Fruit fly (Drosophila melanogaster) whole organism, embryonic: ENCODE measurements around the gene srp.

ENCODE experiments used
- Atf-2 ChIP-seq: fragments of 200-800 bp; sonication (Bioruptor generic); optimal IDR thresholded peaks from 2 replicates; lab custom pipeline; 2016; ENCODE audit warnings: missing biosample characterization, missing genetic modification characterization
- Atf6 ChIP-seq: fragments of 200-800 bp; sonication (Bioruptor generic); IDR thresholded peaks from 2 replicates; pipeline ENCODE4 v1.3.6; 2022; ENCODE audit warnings: missing biosample characterization, missing genetic modification characterization
- CG10543 ChIP-seq: fragments of 200-800 bp; sonication (Bioruptor generic); optimal IDR thresholded peaks from 3 replicates; lab custom pipeline; 2017; ENCODE audit warnings: missing biosample characterization, mild to moderate bottlenecking, missing genetic modification characterization, moderate library complexity
- CG12744 ChIP-seq: fragments of 200-800 bp; sonication (Bioruptor generic); optimal IDR thresholded peaks from 2 replicates; lab custom pipeline; 2016; ENCODE audit warnings: missing biosample characterization, missing genetic modification characterization
- CG12942 ChIP-seq: fragments of 200-800 bp; sonication (Bioruptor generic); optimal IDR thresholded peaks from 3 replicates; lab custom pipeline; 2016; ENCODE audit warnings: missing biosample characterization, missing genetic modification characterization
- CG13287 ChIP-seq: fragments of 200-800 bp; sonication (Bioruptor generic); IDR thresholded peaks from 2 replicates; pipeline ENCODE4 v1.3.6; 2022; ENCODE audit warnings: missing biosample characterization, missing genetic modification characterization; ENCODE audit not compliant: partially characterized antibody
- CG14965 ChIP-seq: fragments of 200-800 bp; sonication (Bioruptor generic); optimal IDR thresholded peaks from 2 replicates; lab custom pipeline; 2016; ENCODE audit warnings: missing biosample characterization, missing genetic modification characterization, borderline replicate concordance
- CG15073 ChIP-seq: fragments of 200-800 bp; sonication (Bioruptor generic); optimal IDR thresholded peaks from 2 replicates; lab custom pipeline; 2016; ENCODE audit warnings: missing biosample characterization, missing genetic modification characterization
- CG17328 ChIP-seq: fragments of 200-800 bp; sonication (Bioruptor generic); IDR thresholded peaks from 2 replicates; pipeline ENCODE4 v1.3.6; 2022; ENCODE audit warnings: missing biosample characterization, missing genetic modification characterization
- CG18262 ChIP-seq: fragments of 200-800 bp; optimal IDR thresholded peaks from 3 replicates; lab custom pipeline; 2019; ENCODE audit warnings: missing biosample characterization, mild to moderate bottlenecking, missing genetic modification characterization, moderate library complexity
- CG2129 ChIP-seq: fragments of 200-800 bp; sonication (Bioruptor generic); IDR thresholded peaks from 2 replicates; pipeline ENCODE4 v1.3.6; 2022; ENCODE audit warnings: missing biosample characterization, missing genetic modification characterization; ENCODE audit not compliant: partially characterized antibody
- CG30020 ChIP-seq: fragments of 200-800 bp; optimal IDR thresholded peaks from 2 replicates; lab custom pipeline; 2019; ENCODE audit warnings: missing biosample characterization, mild to moderate bottlenecking, missing genetic modification characterization, moderate library complexity
- CG43689 ChIP-seq: fragments of 200-800 bp; sonication (Bioruptor generic); IDR thresholded peaks from 2 replicates; pipeline ENCODE4 v1.3.6; 2022; ENCODE audit warnings: missing biosample characterization, missing genetic modification characterization
- CG4424 ChIP-seq: fragments of 200-800 bp; sonication (Bioruptor generic); optimal IDR thresholded peaks from 3 replicates; lab custom pipeline; 2016; ENCODE audit warnings: missing biosample characterization, missing genetic modification characterization
- CG6272 ChIP-seq: fragments of 200-800 bp; sonication (Bioruptor generic); IDR thresholded peaks from 2 replicates; pipeline ENCODE4 v1.3.6; 2022; ENCODE audit warnings: missing biosample characterization, missing genetic modification characterization
- CG7372 ChIP-seq: fragments of 200-800 bp; sonication (Bioruptor generic); IDR thresholded peaks from 2 replicates; pipeline ENCODE4 v1.3.6; 2022; ENCODE audit warnings: missing biosample characterization, missing genetic modification characterization
- CG7839 ChIP-seq: fragments of 200-800 bp; sonication (Bioruptor generic); optimal IDR thresholded peaks from 3 replicates; lab custom pipeline; 2018; ENCODE audit warnings: missing biosample characterization, mild to moderate bottlenecking, missing genetic modification characterization, moderate library complexity
- D19A ChIP-seq: fragments of 200-800 bp; optimal IDR thresholded peaks from 3 replicates; lab custom pipeline; 2019; ENCODE audit warnings: missing biosample characterization, mild to moderate bottlenecking, missing genetic modification characterization, moderate library complexity
- Dfd ChIP-seq, 2 experiments: fragments of >200 bp; optimal IDR thresholded peaks; 2 replicates each; lab custom pipeline; 2017; ENCODE audit warnings: missing biosample characterization in 2 of 2, missing genetic modification characterization in 2 of 2
- Dref ChIP-seq: fragments of 200-800 bp; sonication (Bioruptor generic); IDR thresholded peaks from 2 replicates; pipeline ENCODE4 v1.3.6; 2022; ENCODE audit warnings: missing biosample characterization, missing genetic modification characterization
- Elba2 ChIP-seq: fragments of 200-800 bp; sonication (Bioruptor generic); optimal IDR thresholded peaks from 3 replicates; lab custom pipeline; 2016; ENCODE audit warnings: missing biosample characterization, missing genetic modification characterization
- Fer2 ChIP-seq: fragments of 200-800 bp; sonication (Bioruptor generic); optimal IDR thresholded peaks from 2 replicates; lab custom pipeline; 2018; ENCODE audit warnings: missing biosample characterization, mild to moderate bottlenecking, missing genetic modification characterization, moderate library complexity
- HLH54F ChIP-seq: fragments of 200-800 bp; sonication (Bioruptor generic); optimal IDR thresholded peaks from 3 replicates; lab custom pipeline; 2016; ENCODE audit warnings: missing biosample characterization, missing genetic modification characterization
- Hsf ChIP-seq: fragments of 200-800 bp; sonication (Bioruptor generic); optimal IDR thresholded peaks from 3 replicates; lab custom pipeline; 2016; ENCODE audit warnings: missing biosample characterization, missing genetic modification characterization
- MESR4 ChIP-seq: fragments of 200-800 bp; sonication (Bioruptor generic); optimal IDR thresholded peaks from 2 replicates; lab custom pipeline; 2018; ENCODE audit warnings: missing biosample characterization, mild to moderate bottlenecking, missing genetic modification characterization, moderate library complexity
- Med ChIP-seq: fragments of 200-800 bp; sonication (Bioruptor generic); peaks from one replicate; lab custom pipeline; 2016; ENCODE audit warnings: missing biosample characterization, missing genetic modification characterization, mild to moderate bottlenecking, inconsistent platforms, moderate library complexity
- Myb ChIP-seq: fragments of 200-800 bp; sonication (Bioruptor generic); optimal IDR thresholded peaks from 2 replicates; lab custom pipeline; 2016; ENCODE audit warnings: missing biosample characterization, missing genetic modification characterization
- Nf-YC ChIP-seq: fragments of 200-800 bp; optimal IDR thresholded peaks from 3 replicates; lab custom pipeline; 2019; ENCODE audit warnings: missing biosample characterization, mild to moderate bottlenecking, missing genetic modification characterization, moderate library complexity
- Opbp ChIP-seq: fragments of 200-800 bp; sonication (Bioruptor generic); IDR thresholded peaks from 3 replicates; pipeline ENCODE4 v1.3.6; 2022; ENCODE audit warnings: missing biosample characterization, missing genetic modification characterization; ENCODE audit not compliant: partially characterized antibody
- Six4 ChIP-seq: fragments of 200-800 bp; sonication (Bioruptor generic); optimal IDR thresholded peaks from 2 replicates; lab custom pipeline; 2016; ENCODE audit warnings: missing biosample characterization, missing genetic modification characterization
- Sry-δ ChIP-seq: fragments of 200-800 bp; sonication (Bioruptor generic); optimal IDR thresholded peaks from 2 replicates; lab custom pipeline; 2016; ENCODE audit warnings: missing biosample characterization, missing genetic modification characterization
- Stat92E ChIP-seq, 3 experiments: fragments of >200 bp in 2 of 3; fragments of 200-800 bp in 1 of 3; sonication (Bioruptor generic) in 1 of 3; optimal IDR thresholded peaks; 2 replicates each; lab custom pipeline; 2017 to 2019; ENCODE audit warnings: missing biosample characterization in 3 of 3, missing genetic modification characterization in 3 of 3, mild to moderate bottlenecking in 1 of 3, moderate library complexity in 1 of 3
- ap ChIP-seq: fragments of 200-800 bp; sonication (Bioruptor generic); IDR thresholded peaks from 2 replicates; pipeline ENCODE4 v1.3.6; 2022; ENCODE audit warnings: missing biosample characterization, missing genetic modification characterization
- disco-r ChIP-seq: fragments of 200-800 bp; sonication (Bioruptor generic); optimal IDR thresholded peaks from 2 replicates; lab custom pipeline; 2016; ENCODE audit warnings: missing biosample characterization, missing genetic modification characterization
- dm ChIP-seq: fragments of 200-800 bp; sonication (Bioruptor generic); optimal IDR thresholded peaks from 3 replicates; lab custom pipeline; 2016; ENCODE audit warnings: missing biosample characterization, missing genetic modification characterization
- esg ChIP-seq: fragments of 200-800 bp; sonication (Bioruptor generic); conservative IDR thresholded peaks from 2 replicates; pipeline ENCODE4 v1.3.6; 2022; ENCODE audit warnings: missing biosample characterization, missing genetic modification characterization
- ftz-f1 ChIP-seq: fragments of 200-800 bp; sonication (Bioruptor generic); optimal IDR thresholded peaks from 2 replicates; lab custom pipeline; 2016; ENCODE audit warnings: missing biosample characterization, missing genetic modification characterization
- hb ChIP-seq: fragments of 200-800 bp; sonication (Bioruptor generic); IDR thresholded peaks from 3 replicates; pipeline ENCODE4 v1.3.6; 2022; ENCODE audit warnings: missing biosample characterization, missing genetic modification characterization; ENCODE audit not compliant: partially characterized antibody
- hbn ChIP-seq: fragments of 200-800 bp; sonication (Bioruptor generic); IDR thresholded peaks from 2 replicates; pipeline ENCODE4 v1.3.6; 2022; ENCODE audit warnings: missing biosample characterization, missing genetic modification characterization; ENCODE audit not compliant: partially characterized antibody
- insv ChIP-seq, 2 experiments: fragments of 200-800 bp; sonication (Bioruptor generic); optimal IDR thresholded peaks; 3 replicates each; lab custom pipeline; 2016 to 2018; ENCODE audit warnings: missing biosample characterization in 2 of 2, missing genetic modification characterization in 2 of 2
- knrl ChIP-seq: fragments of 200-800 bp; sonication (Bioruptor generic); IDR thresholded peaks from 3 replicates; pipeline ENCODE4 v1.3.6; 2022; ENCODE audit warnings: missing biosample characterization, missing genetic modification characterization; ENCODE audit not compliant: partially characterized antibody
- luna ChIP-seq: fragments of 200-800 bp; sonication (Bioruptor generic); optimal IDR thresholded peaks from 2 replicates; lab custom pipeline; 2016; ENCODE audit warnings: missing biosample characterization, missing genetic modification characterization
- pita ChIP-seq: fragments of 200-800 bp; sonication (Bioruptor generic); optimal IDR thresholded peaks from 2 replicates; lab custom pipeline; 2017; ENCODE audit warnings: missing biosample characterization, mild to moderate bottlenecking, missing genetic modification characterization
- ranshi ChIP-seq: fragments of 200-800 bp; sonication (Bioruptor generic); IDR thresholded peaks from 2 replicates; pipeline ENCODE4 v1.3.6; 2022; ENCODE audit warnings: missing biosample characterization, missing genetic modification characterization
- seq ChIP-seq: fragments of 200-800 bp; sonication (Bioruptor generic); IDR thresholded peaks from 2 replicates; pipeline ENCODE4 v1.3.6; 2022; ENCODE audit warnings: missing biosample characterization, missing genetic modification characterization
- slou ChIP-seq: fragments of 200-800 bp; sonication (Bioruptor generic); optimal IDR thresholded peaks from 3 replicates; lab custom pipeline; 2016; ENCODE audit warnings: missing biosample characterization, missing genetic modification characterization
- tap ChIP-seq: fragments of 200-800 bp; optimal IDR thresholded peaks from 3 replicates; lab custom pipeline; 2019; ENCODE audit warnings: missing biosample characterization, mild to moderate bottlenecking, missing genetic modification characterization, moderate library complexity
- tgo ChIP-seq: fragments of 200-800 bp; sonication (Bioruptor generic); IDR thresholded peaks from 3 replicates; pipeline ENCODE4 v1.3.6; 2022; ENCODE audit warnings: missing biosample characterization, missing genetic modification characterization
- unpg ChIP-seq: fragments of 200-800 bp; sonication (Bioruptor generic); optimal IDR thresholded peaks from 3 replicates; lab custom pipeline; 2018; ENCODE audit warnings: missing biosample characterization, mild to moderate bottlenecking, missing genetic modification characterization, moderate library complexity
- wdn ChIP-seq: fragments of 200-800 bp; sonication (Bioruptor generic); IDR thresholded peaks from 2 replicates; pipeline ENCODE4 v1.3.6; 2022; ENCODE audit warnings: missing biosample characterization, missing genetic modification characterization
- zf30C ChIP-seq: fragments of 200-800 bp; sonication (Bioruptor generic); optimal IDR thresholded peaks from 3 replicates; lab custom pipeline; 2018; ENCODE audit warnings: missing biosample characterization, mild to moderate bottlenecking, missing genetic modification characterization

Gene srp

DNA sequence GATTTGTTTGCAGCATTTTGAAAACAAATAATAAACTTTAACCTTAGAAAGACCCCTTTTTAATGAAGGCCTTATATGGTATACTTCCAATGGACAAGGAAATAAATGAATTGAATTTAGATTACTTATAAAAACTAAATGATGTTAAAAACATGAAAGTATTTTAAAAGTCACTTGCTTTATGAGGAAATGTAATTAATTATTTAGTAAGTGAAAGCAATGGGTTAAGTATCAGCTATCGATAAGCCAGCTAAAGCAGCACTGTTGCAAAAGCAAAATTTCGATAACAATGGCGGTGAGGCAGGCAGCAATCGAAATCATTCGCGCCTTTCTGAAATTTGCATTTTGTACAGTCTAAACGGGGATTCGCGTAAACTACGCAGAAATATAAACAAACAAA, 20.8 kb upstream of the srp start, which contains the start of the genes CG32856 and Rbf2 (continued):
- TF ChIP-seq MESR4 (GFP tag; lab: Kevin White, UChicago) (peak; percentile 55), CG7372 (GFP tag; lab: Robert Waterston, UW) (no peak), CG13287 (peak; percentile 84), Opbp (GFP tag; lab: Robert Waterston, UW) (peak; percentile 86; the same call in 2 of the 3 replicates), Six4 (GFP tag; lab: Kevin White, UChicago) (peak; percentile 48), tgo (no peak), wdn (peak; percentile 70), pita (GFP tag; lab: Kevin White, UChicago) (no peak), tap (tag; lab: Kevin White, UChicago) (no peak), HLH54F (GFP tag; lab: Kevin White, UChicago) (peak; percentile 85), disco-r (GFP tag; lab: Kevin White, UChicago) (peak; percentile 46), insv (GFP tag; optimal IDR thresholded peaks at IDR 0.05; lab: Kevin White, UChicago) (peak in 1 of 2 experiments; percentile 39), Fer2 (tag; lab: Kevin White, UChicago) (peak; percentile 60), ranshi (GFP tag; lab: Robert Waterston, UW) (peak; percentile 69), Atf-2 (GFP tag; lab: Kevin White, UChicago) (peak; percentile 76), CG43689 (0 out of 2 replicates have a peak, but pooled peaks have one; percentile 4), esg (GFP tag; lab: Robert Waterston, UW) (peak; percentile 87), Nf-YC (tag; lab: Kevin White, UChicago) (peak; percentile 11), CG10543 (GFP tag; lab: Kevin White, UChicago) (no peak), CG2129 (GFP tag; lab: Robert Waterston, UW) (peak; percentile 41), ftz-f1 (peak; percentile 25), Dref (GFP tag; lab: Robert Waterston, UW) (peak; percentile 97), Atf6 (GFP tag; lab: Robert Waterston, UW) (peak; percentile 86), Sry-δ (GFP tag; lab: Kevin White, UChicago) (peak; percentile 75), Stat92E (GFP tag; optimal IDR thresholded peaks at IDR 0.05; lab: Kevin White, UChicago) (peak in 1 of 3 experiments; percentile 0), hb (peak; percentile 89), Med (GFP tag; lab: Kevin White, UChicago) (peak; percentile 95), slou (GFP tag; lab: Kevin White, UChicago) (peak; percentile 74), unpg (peak; percentile 93), CG12744 (GFP tag; lab: Kevin White, UChicago) (peak; percentile 78), hbn (GFP tag; lab: Robert Waterston, UW) (peak; percentile 47; the same call in 1 of the 2 replicates), knrl (GFP tag; lab: Robert Waterston, UW) (peak; percentile 78), Elba2 (GFP tag; lab: Kevin White, UChicago) (peak; percentile 61), CG4424 (GFP tag; lab: Kevin White, UChicago) (peak; percentile 63), CG17328 (GFP tag; lab: Robert Waterston, UW) (peak; percentile 74), CG14965 (no peak), D19A (no peak), CG18262 (tag; lab: Kevin White, UChicago) (peak; percentile 73), CG7839 (peak; percentile 91), CG12942 (GFP tag; lab: Kevin White, UChicago) (peak; percentile 80), ap (peak; percentile 72), luna (GFP tag; lab: Kevin White, UChicago) (peak; percentile 50), Myb (GFP tag; lab: Kevin White, UChicago) (peak; percentile 65), Dfd (GFP tag; optimal IDR thresholded peaks at IDR 0.05; lab: Kevin White, UChicago) (no peak), CG15073 (GFP tag; lab: Kevin White, UChicago) (peak; percentile 4), Hsf (GFP tag; lab: Kevin White, UChicago) (peak; percentile 91), dm (GFP tag; lab: Kevin White, UChicago) (peak; percentile 71), seq (GFP tag; lab: Robert Waterston, UW) (peak; percentile 65; the same call in 1 of the 2 replicates), CG30020 (tag; lab: Kevin White, UChicago) (peak; percentile 82), CG6272 (GFP tag; lab: Robert Waterston, UW) (no peak), zf30C (GFP tag; lab: Kevin White, UChicago) (no peak)
